Fruit fly (Drosophila melanogaster): ENCODE measurements around the gene CG2975.

The CG2975 gene

dm6 chr2L:2884683-2885502 is 45.0 kb downstream of the CG2975 start:
- TF ChIP-seq Mio (GFP tag; optimal IDR thresholded peaks at IDR 0.05) (no peak), Rel (GFP tag; optimal IDR thresholded peaks at IDR 0.05) (no peak), Rel (tag; optimal IDR thresholded peaks at IDR 0.05) (peak; percentile 71), foxo (GFP tag; optimal IDR thresholded peaks at IDR 0.05) (no peak), CG9705 (GFP tag; optimal IDR thresholded peaks at IDR 0.05) (peak; percentile 8), Hr78 (GFP tag; optimal IDR thresholded peaks at IDR 0.05) (no peak), usp (GFP tag; optimal IDR thresholded peaks at IDR 0.05) (no peak), dsf (GFP tag; optimal IDR thresholded peaks at IDR 0.05; ENCODE audit: borderline replicate concordance) (no peak), Sp1 (GFP tag; optimal IDR thresholded peaks at IDR 0.05) (peak; percentile 16), N (GFP tag; optimal IDR thresholded peaks at IDR 0.05) (no peak), psq (GFP tag; optimal IDR thresholded peaks at IDR 0.05) (no peak), GATAd (GFP tag; optimal IDR thresholded peaks at IDR 0.05) (no peak), Abd-B (GFP tag; optimal IDR thresholded peaks at IDR 0.05) (no peak), Hr83 (GFP tag; optimal IDR thresholded peaks at IDR 0.05; ENCODE audit: poor library complexity, severe bottlenecking) (peak; percentile 86), sage (GFP tag; optimal IDR thresholded peaks at IDR 0.05) (no peak), lola (GFP tag; optimal IDR thresholded peaks at IDR 0.05) (no peak), Jra (GFP tag; optimal IDR thresholded peaks at IDR 0.05) (no peak), Vsx2 (GFP tag; optimal IDR thresholded peaks at IDR 0.05; ENCODE audit: partially characterized antibody) (no peak), Dif (GFP tag; optimal IDR thresholded peaks at IDR 0.05; ENCODE audit: partially characterized antibody) (no peak), HLH106 (tag; optimal IDR thresholded peaks at IDR 0.05) (peak; percentile 53), pan (optimal IDR thresholded peaks at IDR 0.05) (no peak), Dfd (GFP tag; optimal IDR thresholded peaks at IDR 0.05) (no peak), woc (GFP tag; optimal IDR thresholded peaks at IDR 0.05) (peak; percentile 51), jim (GFP tag; optimal IDR thresholded peaks at IDR 0.05) (no peak), brk (GFP tag; optimal IDR thresholded peaks at IDR 0.05) (no peak), tai (GFP tag; optimal IDR thresholded peaks at IDR 0.05) (no peak), Hnf4 (GFP tag; optimal IDR thresholded peaks at IDR 0.05) (no peak), rgr (GFP tag; optimal IDR thresholded peaks at IDR 0.05) (no peak), dl (GFP tag; optimal IDR thresholded peaks at IDR 0.05; ENCODE audit: insufficient read depth in 1 of 2, partially characterized antibody in 2 of 2) (no peak), br (GFP tag; optimal IDR thresholded peaks at IDR 0.05) (peak; percentile 3)

dm6 chr2L:2885503-2886225 is 45.7 kb downstream of the CG2975 start, which contains the start of the genes NTPase and lilli:
TSS of gene NTPase (minus strand) at chr2L:2885850.
TSS of gene lilli (plus strand) at chr2L:2885929.
- TF ChIP-seq Rel (GFP tag; optimal IDR thresholded peaks at IDR 0.05) (no peak), Rel (tag; optimal IDR thresholded peaks at IDR 0.05) (peak; percentile 40), brk (GFP tag; optimal IDR thresholded peaks at IDR 0.05) (peak; percentile 11), fru (GFP tag; optimal IDR thresholded peaks at IDR 0.05) (peak; percentile 94), OdsH (GFP tag; optimal IDR thresholded peaks at IDR 0.05) (peak; percentile 66), dsf (GFP tag; optimal IDR thresholded peaks at IDR 0.05; ENCODE audit: borderline replicate concordance) (peak; percentile 58), ey (GFP tag; optimal IDR thresholded peaks at IDR 0.05) (peak; percentile 51), Dif (GFP tag; optimal IDR thresholded peaks at IDR 0.05; ENCODE audit: partially characterized antibody) (no peak), pan (optimal IDR thresholded peaks at IDR 0.05) (no peak), br (GFP tag; optimal IDR thresholded peaks at IDR 0.05) (peak; percentile 48), HLH106 (tag; optimal IDR thresholded peaks at IDR 0.05) (no peak), Myc (optimal IDR thresholded peaks at IDR 0.05) (no peak), usp (GFP tag; optimal IDR thresholded peaks at IDR 0.05) (no peak), Sp1 (GFP tag; optimal IDR thresholded peaks at IDR 0.05) (peak; percentile 14), lola (GFP tag; optimal IDR thresholded peaks at IDR 0.05) (peak; percentile 16), tai (GFP tag; optimal IDR thresholded peaks at IDR 0.05) (no peak), Dfd (GFP tag; optimal IDR thresholded peaks at IDR 0.05) (no peak), Mio (GFP tag; optimal IDR thresholded peaks at IDR 0.05) (peak; percentile 7), Vsx2 (GFP tag; optimal IDR thresholded peaks at IDR 0.05; ENCODE audit: partially characterized antibody) (no peak), foxo (GFP tag; optimal IDR thresholded peaks at IDR 0.05) (peak; percentile 46 to 75), sage (GFP tag; optimal IDR thresholded peaks at IDR 0.05) (no peak), CG32264 (GFP tag; optimal IDR thresholded peaks at IDR 0.05) (peak; percentile 7), woc (GFP tag; optimal IDR thresholded peaks at IDR 0.05) (peak; percentile 37), Hr78 (GFP tag; optimal IDR thresholded peaks at IDR 0.05) (no peak), Hnf4 (GFP tag; optimal IDR thresholded peaks at IDR 0.05) (peak; percentile 80), jim (GFP tag; optimal IDR thresholded peaks at IDR 0.05) (no peak), h (GFP tag; optimal IDR thresholded peaks at IDR 0.05) (peak; percentile 80), dmrt93B (GFP tag; optimal IDR thresholded peaks at IDR 0.05) (peak; percentile 4), Hr83 (GFP tag; optimal IDR thresholded peaks at IDR 0.05; ENCODE audit: poor library complexity, severe bottlenecking) (peak; percentile 75), Jra (GFP tag; optimal IDR thresholded peaks at IDR 0.05) (peak; percentile 58), Abd-B (GFP tag; optimal IDR thresholded peaks at IDR 0.05) (peak; percentile 45), CG9705 (GFP tag; optimal IDR thresholded peaks at IDR 0.05) (no peak), psq (GFP tag; optimal IDR thresholded peaks at IDR 0.05) (no peak), N (GFP tag; optimal IDR thresholded peaks at IDR 0.05) (no peak), rgr (GFP tag; optimal IDR thresholded peaks at IDR 0.05) (peak; percentile 59), dl (GFP tag; optimal IDR thresholded peaks at IDR 0.05; ENCODE audit: insufficient read depth in 1 of 2, partially characterized antibody in 2 of 2) (no peak), CrebA (GFP tag; optimal IDR thresholded peaks at IDR 0.05; ENCODE audit: borderline replicate concordance) (no peak), GATAd (GFP tag; optimal IDR thresholded peaks at IDR 0.05) (peak; percentile 57), sv (GFP tag; optimal IDR thresholded peaks at IDR 0.05) (peak; percentile 84)

Measured in whole organism, wandering third instar larva.